Worm (Caenorhabditis elegans) whole organism, dauer: Measurements from ENCODE around the gene prx-1.

Experiments
- unc-62 ChIP-seq: sonication (generic microtip); optimal IDR thresholded peaks from 2 replicates; lab custom pipeline; 2017; ENCODE audit warnings: missing biosample characterization, missing genetic modification reagents, missing genetic modification characterization

Gene prx-1

DNA sequence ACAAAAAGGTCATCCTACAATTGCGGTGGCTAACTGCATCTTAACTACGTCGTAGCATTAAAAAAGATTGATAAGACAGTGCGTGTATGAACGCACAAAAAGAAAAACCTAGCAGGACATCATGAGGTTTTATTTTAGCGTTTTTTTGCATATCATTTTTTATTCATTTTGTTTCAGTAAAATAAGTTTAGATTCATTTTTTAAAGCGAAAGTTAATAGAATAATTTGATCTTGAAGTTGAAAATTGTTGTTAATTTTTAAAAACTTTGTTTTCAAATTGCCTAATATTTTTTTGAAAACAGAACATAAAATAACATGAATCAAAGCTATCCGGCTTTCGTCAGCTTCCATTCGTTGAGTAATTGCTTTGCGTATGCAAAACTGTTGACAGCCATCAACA lies at the start of gene prx-1:
prx-1 (plus strand) TSS at position 301 of the 400 bp plus-strand sequence.
- no peak for TF ChIP-seq unc-62 (GFP tag; lab: Kevin White, UChicago)

DNA sequence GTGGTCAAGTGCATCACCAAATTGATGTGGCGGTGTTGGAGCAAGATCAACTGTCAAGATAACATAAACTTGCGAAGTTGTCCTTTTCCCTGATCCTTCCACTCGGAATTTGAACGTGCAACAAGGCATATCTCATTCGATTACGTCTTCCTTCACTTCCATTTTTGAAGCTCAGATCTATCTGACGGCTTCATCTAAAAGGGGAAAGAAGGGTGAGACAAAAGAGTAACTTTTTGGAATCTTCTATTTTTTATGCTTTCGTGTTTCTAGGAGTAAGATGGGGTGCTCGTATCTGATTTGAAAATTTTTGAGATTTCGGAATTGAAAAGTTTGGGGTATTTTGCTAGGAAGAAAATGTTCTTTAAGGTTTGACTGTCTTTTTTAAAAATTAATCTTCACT lies 46.6 kb upstream of the prx-1 start:
- TF ChIP-seq unc-62 (GFP tag; lab: Kevin White, UChicago), result no peak

DNA sequence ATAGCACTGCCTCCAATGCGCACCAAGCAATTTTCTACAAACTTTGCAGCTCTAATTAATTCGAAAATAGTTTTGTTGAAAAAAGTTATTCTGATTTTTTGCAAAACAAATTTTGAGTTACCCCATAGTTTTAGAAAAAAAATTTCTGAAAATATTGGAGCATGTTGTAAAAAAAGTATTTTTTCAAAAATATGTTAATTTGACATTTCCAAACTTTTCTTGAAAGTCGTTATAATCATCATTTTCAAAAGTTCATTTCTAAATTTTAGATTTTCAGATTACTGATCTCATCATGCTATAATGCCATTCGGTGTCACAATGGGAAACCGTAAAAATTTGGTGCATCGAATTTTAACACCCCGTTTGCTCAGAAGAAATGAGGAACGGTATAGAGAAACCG lies 45.9 kb upstream of the prx-1 start, which contains the start of gene del-1:
del-1 (plus strand) TSS at position 301 of the 400 bp plus-strand sequence.
- no peak for TF ChIP-seq unc-62 (GFP tag; lab: Kevin White, UChicago)

DNA sequence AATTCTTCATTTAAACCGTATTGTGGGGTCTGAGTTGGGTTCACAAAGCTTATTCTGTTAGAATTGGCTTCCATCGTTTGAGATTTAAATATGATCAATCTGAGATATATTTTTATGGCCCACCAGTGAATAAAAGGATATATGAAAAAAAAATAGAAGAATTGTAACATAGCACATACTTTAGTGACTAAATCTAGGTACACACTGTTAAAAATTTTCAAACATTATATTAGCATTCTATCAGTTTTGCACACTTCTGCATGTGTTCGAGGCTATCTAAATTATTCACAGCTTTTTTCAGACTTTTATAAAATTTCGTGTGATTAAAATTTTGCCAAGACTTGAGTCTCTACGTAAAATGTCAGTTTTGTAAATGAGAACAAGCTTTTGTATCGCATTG lies 32.2 kb upstream of the prx-1 start, which contains the start of gene E02H4.2:
E02H4.2 (minus strand) TSS at position 101 of the 400 bp plus-strand sequence.
- TF ChIP-seq unc-62 (GFP tag; lab: Kevin White, UChicago), result no peak

DNA sequence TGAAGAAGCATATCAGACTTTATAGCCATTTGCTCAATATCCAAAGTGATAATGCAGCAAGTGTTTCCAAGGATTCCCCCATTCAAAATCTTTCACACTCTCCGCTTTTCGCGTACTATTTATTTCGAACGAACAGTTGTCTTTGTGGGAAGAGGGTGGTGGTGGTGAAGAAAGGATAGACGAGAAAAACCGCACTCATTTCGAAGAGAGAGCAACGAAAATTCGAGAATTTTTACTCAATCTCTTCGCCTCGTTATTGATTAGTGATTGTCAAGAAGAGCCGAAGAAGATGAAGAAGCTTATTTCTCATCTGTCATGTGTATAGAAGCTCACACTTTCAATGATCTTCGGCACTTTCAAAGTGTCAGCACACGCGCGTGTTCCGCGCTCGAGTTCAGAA lies 25.8 kb upstream of the prx-1 start:
- TF ChIP-seq unc-62 (GFP tag; lab: Kevin White, UChicago), result no peak

DNA sequence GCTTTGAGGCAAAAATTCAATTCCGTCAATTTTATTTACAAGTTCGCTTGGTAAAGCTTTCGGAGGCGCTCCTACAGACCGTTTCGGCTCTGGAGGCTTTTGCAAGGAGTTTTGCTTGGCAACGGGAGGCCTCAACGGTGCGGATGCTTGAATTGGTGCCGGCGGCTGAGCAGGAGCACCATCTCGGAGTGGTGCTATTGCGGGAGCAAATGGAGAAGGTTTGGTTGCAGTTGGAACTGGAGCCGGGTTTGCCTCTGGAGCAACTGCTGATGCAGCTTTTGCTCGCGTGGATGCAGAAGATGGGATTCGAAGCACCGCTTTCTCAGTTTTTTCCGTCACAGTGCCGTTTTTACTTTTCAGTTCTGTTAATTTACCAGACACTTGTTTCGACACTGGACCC lies 23.7 kb upstream of the prx-1 start:
- no peak for TF ChIP-seq unc-62 (GFP tag; lab: Kevin White, UChicago)

DNA sequence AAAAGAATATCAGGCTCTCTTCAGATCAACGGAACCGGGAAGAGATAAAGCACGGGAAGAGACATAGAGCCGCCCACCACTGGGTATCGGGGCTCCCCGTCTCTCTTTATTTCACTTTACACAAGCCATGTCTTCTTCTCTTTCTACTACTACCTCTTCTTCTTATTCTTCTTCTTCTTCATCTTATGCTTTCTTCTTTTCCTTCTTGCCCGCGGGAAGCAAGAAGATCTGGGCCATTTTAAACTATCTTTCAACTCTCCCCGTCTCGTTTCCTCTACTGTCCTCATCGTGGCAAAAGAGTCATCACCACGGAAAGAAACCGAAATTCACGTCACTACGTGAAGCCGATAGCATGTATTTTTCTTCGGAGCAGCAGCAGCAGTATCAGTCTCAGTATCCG lies 21.1 kb upstream of the prx-1 start:
- no peak for TF ChIP-seq unc-62 (GFP tag; lab: Kevin White, UChicago)

DNA sequence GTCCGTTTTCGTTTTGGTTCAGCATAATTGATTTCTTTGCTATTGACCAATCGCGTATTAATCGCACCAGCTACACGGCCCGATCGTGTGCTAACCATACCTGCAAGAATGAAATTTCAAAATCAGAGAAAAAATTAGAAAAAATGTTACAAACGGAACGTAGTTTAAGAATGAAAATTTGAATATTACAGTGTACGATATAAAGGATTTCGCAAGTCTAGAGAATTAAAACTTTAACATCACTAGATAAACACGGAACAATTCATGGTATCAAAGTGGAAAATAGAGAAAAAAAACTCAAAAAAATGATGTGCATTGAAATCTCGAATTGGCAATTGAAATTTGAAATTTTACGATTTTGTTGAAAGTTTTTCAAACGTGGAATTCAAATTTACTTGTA lies 17.2 kb upstream of the prx-1 start, which contains the start of gene madd-3:
madd-3 (minus strand) TSS at position 101 of the 400 bp plus-strand sequence.
- no peak for TF ChIP-seq unc-62 (GFP tag; lab: Kevin White, UChicago)

DNA sequence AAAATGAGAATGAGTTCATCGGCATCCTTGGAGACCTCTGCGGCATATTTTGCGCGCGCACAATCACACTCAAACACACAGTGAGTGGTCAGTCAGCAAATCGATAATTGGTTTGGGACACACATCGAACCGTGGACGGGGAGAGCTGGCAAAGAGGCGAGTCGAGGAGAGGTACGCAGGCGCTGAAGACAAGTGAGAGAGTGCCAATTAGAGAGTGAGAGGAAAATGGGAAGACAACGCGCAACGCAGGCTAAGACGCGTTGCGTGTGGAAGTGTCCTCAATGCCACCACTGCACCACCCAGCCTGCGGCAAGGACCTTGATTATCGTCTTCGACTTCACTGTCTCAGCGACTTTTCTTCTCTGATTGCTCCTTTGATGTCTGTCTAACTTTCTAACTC lies 16.5 kb upstream of the prx-1 start:
- TF ChIP-seq unc-62 (GFP tag; lab: Kevin White, UChicago), result no peak

DNA sequence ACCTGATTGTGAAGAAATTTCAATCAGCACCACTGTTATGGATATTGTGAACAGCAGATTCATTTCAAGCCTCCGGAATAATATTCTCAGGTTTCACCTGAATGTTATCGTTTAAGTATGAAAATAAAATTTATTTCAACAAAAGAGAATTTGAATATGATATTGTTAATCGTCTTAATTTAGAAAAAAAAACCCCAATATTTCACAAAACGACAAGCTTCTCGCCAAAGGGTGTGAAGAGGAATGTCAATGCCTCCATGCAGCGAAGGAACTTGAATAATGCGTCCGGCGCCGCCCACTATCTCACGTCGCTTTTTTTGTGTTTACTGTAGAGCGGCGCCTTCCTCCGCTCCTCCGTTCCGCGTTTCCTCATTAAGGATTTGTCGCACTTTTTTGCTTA lies 10.6 kb upstream of the prx-1 start, which contains the start of gene C11H1.5:
C11H1.5 (minus strand) TSS at position 101 of the 400 bp plus-strand sequence.
- TF ChIP-seq unc-62 (GFP tag; lab: Kevin White, UChicago), result no peak

DNA sequence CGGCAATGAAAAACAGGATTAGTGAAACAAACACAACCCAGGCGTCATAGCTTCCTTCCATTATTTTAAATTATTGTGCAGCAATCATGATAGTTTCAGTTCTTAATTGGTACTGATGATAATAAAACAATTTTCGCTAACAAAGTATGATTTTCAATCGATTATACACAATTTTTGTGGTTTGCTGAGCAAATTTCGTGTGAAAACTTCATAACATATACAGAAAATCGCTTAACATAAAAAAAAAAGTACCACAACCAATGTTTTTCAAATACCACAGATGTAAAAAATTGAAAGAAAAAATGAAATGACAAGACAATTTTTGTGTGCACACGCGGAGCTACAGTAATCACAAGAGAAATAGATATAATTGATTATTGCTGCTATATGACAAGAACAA lies 6.1 kb upstream of the prx-1 start, which contains the start of gene gphr-2:
gphr-2 (minus strand) TSS at position 101 of the 400 bp plus-strand sequence.
- no peak for TF ChIP-seq unc-62 (GFP tag; lab: Kevin White, UChicago)

DNA sequence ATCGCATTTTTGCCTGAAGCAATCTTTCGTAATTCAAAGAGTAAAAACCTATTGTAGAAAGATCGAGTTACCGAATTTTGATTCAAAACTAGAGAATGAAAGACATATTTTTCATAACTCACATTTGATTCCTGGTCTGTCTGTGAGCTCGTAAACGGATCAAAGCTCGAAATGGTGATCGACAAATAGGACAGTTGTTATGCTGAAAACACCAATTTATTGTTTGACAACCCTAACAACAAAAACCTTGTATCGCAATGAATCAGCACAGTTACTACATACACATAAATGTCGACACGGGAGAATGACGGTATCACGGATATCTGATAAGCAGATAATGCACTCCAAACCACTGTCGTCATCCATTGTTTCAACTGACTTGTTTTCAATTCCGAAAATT lies 4.1 kb upstream of the prx-1 start:
- no peak for TF ChIP-seq unc-62 (GFP tag; lab: Kevin White, UChicago)

DNA sequence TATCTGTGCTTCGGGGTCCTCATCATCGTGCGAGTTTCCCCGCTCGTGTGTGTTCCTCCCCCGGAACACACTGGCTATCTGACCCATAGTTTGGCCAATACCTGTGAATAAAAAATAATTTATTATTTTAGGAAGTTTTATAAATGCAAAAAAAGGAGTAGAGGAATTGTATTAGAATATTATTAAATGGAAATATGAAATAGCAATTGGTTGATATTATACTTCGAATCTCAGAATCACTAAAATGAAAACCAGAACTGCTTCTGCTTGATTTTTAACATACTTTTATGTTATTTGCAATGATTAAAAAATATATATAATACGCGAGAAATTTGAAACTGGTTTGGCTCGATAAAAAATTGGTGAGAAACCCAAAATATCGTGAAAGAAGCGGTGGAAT lies 2.1 kb upstream of the prx-1 start, which contains the start of gene mgrn-1:
mgrn-1 (minus strand) TSS at position 101 of the 400 bp plus-strand sequence.
- TF ChIP-seq unc-62 (GFP tag; lab: Kevin White, UChicago), result no peak

DNA sequence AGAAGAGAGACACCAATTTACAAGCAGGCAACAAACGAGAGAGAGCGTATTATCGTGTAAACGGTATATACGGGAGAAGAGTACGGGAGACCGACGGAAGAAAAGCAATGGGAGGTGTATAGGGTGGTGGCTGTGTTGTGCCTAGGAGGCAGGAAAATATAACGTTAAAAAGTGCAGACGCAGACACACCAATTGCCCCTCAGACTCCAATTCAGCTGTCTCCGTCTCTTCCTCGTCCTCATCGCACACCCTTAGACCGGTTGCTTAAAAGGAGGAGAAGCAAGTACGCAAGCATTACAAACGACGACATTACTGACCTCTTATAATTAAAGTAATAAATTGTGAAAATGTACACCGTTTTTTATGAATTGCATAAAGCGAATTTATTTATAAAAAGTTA lies 1.3 kb upstream of the prx-1 start:
- TF ChIP-seq unc-62 (GFP tag; lab: Kevin White, UChicago), result no peak

DNA sequence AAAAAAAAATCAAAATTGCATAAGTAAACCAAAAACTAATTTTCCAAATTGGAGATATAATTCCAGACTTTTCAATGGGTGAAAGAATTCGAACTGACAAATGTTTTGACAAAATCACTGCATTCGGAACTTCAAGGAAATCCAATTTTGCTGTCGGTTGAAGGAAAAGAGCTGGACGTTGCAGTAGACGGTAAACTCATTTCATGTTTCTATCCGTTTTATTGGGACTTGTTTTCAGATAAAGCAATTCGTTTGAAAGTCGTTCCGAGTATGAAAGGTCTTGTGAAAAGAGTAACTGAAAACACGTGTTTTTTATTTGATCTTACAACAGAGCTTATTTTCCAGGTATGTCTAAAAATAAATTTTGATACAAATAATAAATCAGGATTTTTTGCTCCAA lies 2.4 kb downstream of the prx-1 start:
- TF ChIP-seq unc-62 (GFP tag; lab: Kevin White, UChicago), result no peak

DNA sequence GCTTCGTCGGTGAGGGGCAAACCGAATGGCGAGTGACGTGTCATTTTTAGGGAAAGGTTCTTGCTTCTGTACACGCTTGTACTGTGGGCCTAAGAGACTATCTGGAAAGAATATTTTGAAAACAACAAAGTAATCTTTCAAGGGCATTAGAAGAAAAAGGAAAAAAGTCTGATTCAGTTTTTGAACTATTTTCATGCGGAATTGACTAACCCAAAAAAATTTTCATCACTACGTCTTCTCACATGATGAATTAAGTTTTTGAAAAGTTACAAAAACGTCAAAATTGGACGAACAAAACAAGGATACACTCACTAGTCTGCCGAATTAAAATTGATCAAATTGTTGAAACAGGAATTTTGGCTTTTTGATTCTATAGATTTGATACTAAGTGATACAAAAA lies 6.6 kb downstream of the prx-1 start, which contains the start of gene C11H1.9:
C11H1.9 (minus strand) TSS at position 101 of the 400 bp plus-strand sequence.
- TF ChIP-seq unc-62 (GFP tag; lab: Kevin White, UChicago), result no peak

DNA sequence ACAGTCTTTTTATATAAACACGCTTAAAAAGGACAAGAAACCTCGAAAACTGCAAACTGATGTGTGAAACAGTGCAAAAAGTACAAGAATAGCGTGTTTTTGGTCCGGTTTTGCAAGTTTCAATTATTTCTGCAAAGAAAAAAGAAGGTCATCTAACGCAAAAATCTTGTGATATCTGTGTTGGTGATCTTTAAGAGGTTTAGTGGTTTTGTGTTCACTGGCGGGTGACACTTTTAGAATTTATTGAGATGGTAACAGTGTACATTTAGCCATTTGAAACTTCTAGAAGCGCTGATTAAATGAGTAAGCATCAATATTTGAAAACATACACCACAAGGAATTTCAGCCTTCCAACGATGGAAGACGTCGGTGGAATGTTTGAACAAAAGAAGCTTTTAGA lies 9.1 kb downstream of the prx-1 start:
- no peak for TF ChIP-seq unc-62 (GFP tag; lab: Kevin White, UChicago)
